Worm (Caenorhabditis elegans) whole organism, L4/young adult: ENCODE data around the gene clec-169.

Experiments
- dao-5 ChIP-seq: sonication (generic microtip); optimal IDR thresholded peaks from 2 replicates; lab custom pipeline; 2016; ENCODE audit warnings: missing genotype, missing genetic modification characterization, moderate library complexity, missing compliant biosample characterization
- him-1 ChIP-seq: sonication (generic microtip); optimal IDR thresholded peaks from 2 replicates; lab custom pipeline; 2016; ENCODE audit warnings: missing genotype, missing genetic modification reagents, missing genetic modification characterization, missing compliant biosample characterization

DNA sequence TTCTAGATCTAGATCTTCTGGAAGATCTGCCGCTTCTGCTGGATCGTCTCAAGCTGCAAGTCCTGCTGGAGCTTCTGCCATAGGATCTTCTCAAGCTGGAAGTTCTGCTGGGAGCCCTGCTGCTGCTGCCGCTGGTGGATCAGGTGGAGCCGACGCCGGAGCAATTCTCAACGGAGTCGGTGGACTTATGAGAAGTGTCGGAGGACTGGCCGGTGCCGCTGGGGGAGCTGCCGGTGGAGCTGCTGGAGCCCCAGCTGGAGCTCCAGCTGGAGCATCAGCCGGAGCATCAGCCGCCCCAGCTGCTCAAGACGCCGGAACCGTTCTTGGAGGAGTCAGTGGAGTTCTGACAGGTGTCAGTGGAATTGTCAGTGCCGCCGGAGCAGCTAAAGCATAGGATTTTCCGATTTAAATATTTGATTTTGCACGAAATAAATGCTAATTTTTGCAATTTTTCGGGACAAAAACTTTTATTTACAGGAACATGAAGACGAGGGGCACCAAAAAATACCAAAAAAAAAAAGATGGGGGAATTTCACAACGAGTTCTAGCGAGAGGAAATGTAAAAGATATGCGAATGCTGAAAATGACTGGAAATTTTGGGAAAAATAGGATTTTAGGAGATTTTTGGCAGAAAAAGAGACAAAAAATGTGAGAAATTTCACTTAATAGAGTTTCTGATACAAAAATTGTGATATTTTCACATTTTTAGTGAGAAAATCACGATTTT lies 28.5 kb upstream of the clec-169 start:
- TF ChIP-seq him-1 (no peak), dao-5 (tag; lab: Kevin White, UChicago) (no peak)
